Fruit fly (Drosophila melanogaster) S2 (cell line): ENCODE data around the gene CG32277.

Experiments used
- CG8478 ChIP-seq: fragments of >200 bp; optimal IDR thresholded peaks from 2 replicates; lab custom pipeline; 2018
- CTCF ChIP-seq, 2 experiments: fragments of >200 bp; optimal IDR thresholded peaks; 2 replicates each; lab custom pipeline; 2018

DNA sequence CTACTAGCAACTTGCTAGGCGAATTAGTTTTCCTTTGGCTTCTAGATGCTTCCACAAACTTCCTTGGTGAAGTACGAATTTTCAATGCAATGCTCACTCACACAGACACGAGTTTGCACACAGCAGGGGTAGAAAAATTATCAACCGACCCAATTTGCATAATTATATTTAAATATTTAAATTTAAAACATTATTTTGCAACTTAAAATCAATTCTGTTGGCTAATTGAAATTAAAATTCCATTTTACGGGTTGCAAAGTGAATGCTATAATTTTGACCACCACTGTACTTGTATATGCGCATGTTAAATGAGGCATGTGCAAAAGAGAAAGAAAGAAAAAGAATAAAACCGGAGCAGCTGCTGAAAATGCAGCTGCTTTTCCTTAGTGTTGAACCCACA, 11.2 kb downstream of the CG32277 start:
- TF ChIP-seq CG8478 (lab: Kevin White, UChicago) (no peak), CTCF (optimal IDR thresholded peaks at IDR 0.05; lab: Kevin White, UChicago) (no peak)
